Worm (Caenorhabditis elegans): ENCODE results near the gene btb-18.

DNA sequence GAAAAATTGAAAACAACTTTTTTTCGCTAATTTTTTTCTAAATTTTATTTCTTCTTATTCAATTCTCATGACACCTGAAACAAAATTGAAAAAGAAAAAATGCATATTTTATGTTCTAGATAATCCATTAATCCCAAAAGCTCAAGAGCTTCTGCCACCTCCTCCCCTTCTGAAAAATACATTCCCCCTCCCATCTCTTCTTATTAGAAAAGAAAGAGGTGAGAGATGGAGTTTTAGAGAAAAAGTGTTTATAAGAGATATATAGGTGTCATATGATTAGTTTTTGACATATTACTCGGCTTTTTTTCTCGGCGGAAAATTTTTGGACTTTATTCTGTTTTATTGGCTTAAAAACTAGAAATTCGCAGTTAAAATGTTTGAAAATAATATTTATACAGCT, 27.4 kb upstream of the btb-18 start:
- no peak for TF ChIP-seq aly-2 (tag; optimal IDR thresholded peaks at IDR 0.05)
- no peak for TF ChIP-seq nhr-12 (tag; optimal IDR thresholded peaks at IDR 0.05)
- TF ChIP-seq sem-4 (tag; optimal IDR thresholded peaks at IDR 0.05): no peak
- no peak for TF ChIP-seq nhr-77 (tag; optimal IDR thresholded peaks at IDR 0.05)

Measured in whole organism, L2 larva.